Worm (Caenorhabditis elegans) whole organism, young adult: ENCODE measurements around the gene rsd-3.

Source experiments
- B0261.1 ChIP-seq: sonication (generic microtip); optimal IDR thresholded peaks from 2 replicates; lab custom pipeline; 2016; ENCODE audit warnings: mild to moderate bottlenecking, missing genetic modification characterization, moderate library complexity, missing compliant biosample characterization
- B0336.3 ChIP-seq: fragments of 200-800 bp; sonication (Bioruptor generic); IDR thresholded peaks from 2 replicates; pipeline ENCODE4 v1.3.6; 2022; ENCODE audit warnings: missing genetic modification characterization, missing compliant biosample characterization
- K11D2.4 ChIP-seq: fragments of 200-800 bp; sonication (Bioruptor generic); IDR thresholded peaks from 2 replicates; pipeline ENCODE4 v1.3.6; 2022; ENCODE audit warnings: missing genetic modification reagents, missing genetic modification characterization, missing compliant biosample characterization
- dox-1 ChIP-seq: fragments of 200-800 bp; sonication (Bioruptor generic); IDR thresholded peaks from 2 replicates; pipeline ENCODE4 v1.3.6; 2022; ENCODE audit warnings: missing genetic modification reagents, missing genetic modification characterization, missing compliant biosample characterization
- dpff-1 ChIP-seq: sonication (generic microtip); optimal IDR thresholded peaks from 2 replicates; lab custom pipeline; 2017; ENCODE audit warnings: mild to moderate bottlenecking, missing genetic modification characterization, missing compliant biosample characterization
- egl-18 ChIP-seq: fragments of 200-800 bp; sonication (Bioruptor generic); IDR thresholded peaks from 2 replicates; pipeline ENCODE4 v1.3.6; 2022; ENCODE audit warnings: missing genetic modification reagents, missing genetic modification characterization, missing compliant biosample characterization
- nfyb-1 ChIP-seq: fragments of 200-800 bp; sonication (Bioruptor generic); IDR thresholded peaks from 2 replicates; pipeline ENCODE4 v1.3.6; 2022; ENCODE audit warnings: missing genetic modification reagents, missing genetic modification characterization, missing compliant biosample characterization
- nhr-179 ChIP-seq: sonication (generic microtip); optimal IDR thresholded peaks from 2 replicates; lab custom pipeline; 2016; ENCODE audit warnings: mild to moderate bottlenecking, missing genetic modification characterization, missing compliant biosample characterization
- snpc-1.1 ChIP-seq: sonication (generic microtip); optimal IDR thresholded peaks from 2 replicates; lab custom pipeline; 2017; ENCODE audit warnings: missing genetic modification characterization, mild to moderate bottlenecking, missing compliant biosample characterization, antibody characterized with exemption, moderate library complexity, missing genotype, missing genetic modification reagents; ENCODE audit not compliant: insufficient read depth
- snpc-1.3 ChIP-seq: sonication (generic microtip); optimal IDR thresholded peaks from 2 replicates; lab custom pipeline; 2017; ENCODE audit warnings: missing genetic modification characterization, mild to moderate bottlenecking, missing compliant biosample characterization, antibody characterized with exemption, moderate library complexity, missing genotype, missing genetic modification reagents; ENCODE audit not compliant: insufficient read depth
- tlf-1 ChIP-seq: fragments of 200-800 bp; sonication (Bioruptor generic); optimal IDR thresholded peaks from 2 replicates; lab custom pipeline; 2018; ENCODE audit warnings: mild to moderate bottlenecking, missing genetic modification characterization, missing compliant biosample characterization
- ztf-22 ChIP-seq: fragments of 200-800 bp; sonication (Bioruptor generic); optimal IDR thresholded peaks from 2 replicates; lab custom pipeline; 2018; ENCODE audit warnings: mild to moderate bottlenecking, missing genetic modification characterization, moderate library complexity, missing compliant biosample characterization
- ztf-26 ChIP-seq: sonication (generic microtip); optimal IDR thresholded peaks from 2 replicates; lab custom pipeline; 2017; ENCODE audit warnings: missing genetic modification characterization, missing compliant biosample characterization

Gene rsd-3

ce11 chrX:11850572-11850971, 52.3 kb downstream of the rsd-3 start, which contains the start of gene F54F7.14 (continued):
- no peak for TF ChIP-seq nhr-179 (tag; lab: Kevin White, UChicago)

DNA sequence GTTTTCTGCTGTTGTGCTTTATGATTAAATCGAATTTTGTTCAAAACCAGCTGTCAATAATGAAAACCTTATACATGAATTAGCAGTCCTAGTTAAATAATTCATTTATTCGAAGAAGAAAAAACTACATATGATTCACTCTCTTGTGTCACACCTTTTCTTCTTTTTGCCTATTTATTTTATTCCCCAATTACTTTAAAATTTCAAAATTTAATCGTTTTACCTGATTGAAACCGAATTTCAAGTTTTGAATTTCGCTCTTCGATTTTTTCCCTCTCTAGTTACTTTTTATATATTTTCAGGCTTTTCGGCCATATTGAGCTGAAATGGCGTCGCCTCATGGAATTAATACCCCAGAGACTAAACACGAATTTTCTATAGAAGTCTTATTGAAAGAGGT, 54.2 kb downstream of the rsd-3 start, which contains the start of gene xtr-1:
Gene xtr-1, plus strand, starts transcription at position 301 of the 400 bp plus-strand sequence.
- TF ChIP-seq dox-1 (GFP tag; lab: Robert Waterston, UW) (no peak), ztf-26 (tag; lab: Kevin White, UChicago) (no peak), ztf-22 (GFP tag; lab: Kevin White, UChicago) (no peak), B0261.1 (tag; lab: Kevin White, UChicago) (no peak), dpff-1 (tag; lab: Kevin White, UChicago) (no peak), K11D2.4 (GFP tag; lab: Robert Waterston, UW) (no peak), B0336.3 (GFP tag; lab: Robert Waterston, UW) (no peak), egl-18 (GFP tag; lab: Robert Waterston, UW) (no peak), snpc-1.1 (no peak), nfyb-1 (GFP tag; lab: Robert Waterston, UW) (no peak), snpc-1.3 (no peak), tlf-1 (GFP tag; lab: Kevin White, UChicago) (no peak)
